Worm (Caenorhabditis elegans) whole organism, L4 larva: Measurements from ENCODE around the gene cest-35.1.

Experiments used
- ama-1 ChIP-seq: fragments of 150-350 bp; optimal IDR thresholded peaks from 2 replicates; lab custom pipeline; 2014; ENCODE audit warnings: inconsistent platforms, mixed read lengths
- fkh-10 ChIP-seq: fragments of 150-350 bp; optimal IDR thresholded peaks from 2 replicates; lab custom pipeline; 2014; ENCODE audit warnings: missing biosample characterization, missing genetic modification reagents, missing genetic modification characterization
- fos-1 ChIP-seq: fragments of 150-350 bp; optimal IDR thresholded peaks from 2 replicates; lab custom pipeline; 2014; ENCODE audit warnings: missing biosample characterization, missing genetic modification characterization
- hlh-11 ChIP-seq: fragments of 200-800 bp; sonication (Bioruptor generic); optimal IDR thresholded peaks from 2 replicates; lab custom pipeline; 2018; ENCODE audit warnings: mild to moderate bottlenecking, missing genetic modification characterization, missing compliant biosample characterization
- mdt-29 ChIP-seq: fragments of 200-800 bp; sonication (Bioruptor generic); IDR thresholded peaks from 2 replicates; pipeline ENCODE4 v1.3.6; 2022; ENCODE audit warnings: missing genetic modification reagents, missing genetic modification characterization, missing compliant biosample characterization
- tag-97 ChIP-seq: fragments of 200-800 bp; sonication (Bioruptor generic); IDR thresholded peaks from 2 replicates; pipeline ENCODE4 v1.3.6; 2022; ENCODE audit warnings: missing genetic modification characterization, missing compliant biosample characterization

DNA sequence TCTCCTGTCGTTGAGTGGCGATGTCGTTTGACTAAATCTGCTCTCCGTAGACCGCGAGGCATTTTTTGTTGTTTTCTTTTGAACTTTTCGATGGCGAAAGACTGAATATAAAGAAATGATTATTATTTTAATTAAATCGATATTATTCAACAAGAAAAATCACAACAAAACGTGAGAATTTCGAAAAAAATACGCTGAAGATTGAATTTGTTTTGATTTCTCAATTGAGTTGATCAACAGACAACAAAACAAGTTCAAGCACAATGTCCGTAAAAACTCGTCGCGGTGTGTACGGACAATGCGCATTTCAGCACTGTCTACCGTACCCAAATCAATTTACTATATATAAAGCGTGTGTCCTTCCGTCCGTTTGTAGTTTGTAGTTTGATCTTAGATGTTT, 35.1 kb upstream of the cest-35.1 start, which contains the start of gene B0238.9:
- TF ChIP-seq mdt-29 (no peak), fos-1 (no peak), fkh-10 (GFP tag; lab: Kevin White, UChicago) (no peak), ama-1 (no peak), hlh-11 (tag; lab: Kevin White, UChicago) (no peak), tag-97 (GFP tag; lab: Robert Waterston, UW) (no peak)
